Fruit fly (Drosophila melanogaster): ENCODE data around the gene cyr.
A peak's percentile ranks its signal among the peaks of the same experiment; 100 is the strongest.

cyr gene

DNA sequence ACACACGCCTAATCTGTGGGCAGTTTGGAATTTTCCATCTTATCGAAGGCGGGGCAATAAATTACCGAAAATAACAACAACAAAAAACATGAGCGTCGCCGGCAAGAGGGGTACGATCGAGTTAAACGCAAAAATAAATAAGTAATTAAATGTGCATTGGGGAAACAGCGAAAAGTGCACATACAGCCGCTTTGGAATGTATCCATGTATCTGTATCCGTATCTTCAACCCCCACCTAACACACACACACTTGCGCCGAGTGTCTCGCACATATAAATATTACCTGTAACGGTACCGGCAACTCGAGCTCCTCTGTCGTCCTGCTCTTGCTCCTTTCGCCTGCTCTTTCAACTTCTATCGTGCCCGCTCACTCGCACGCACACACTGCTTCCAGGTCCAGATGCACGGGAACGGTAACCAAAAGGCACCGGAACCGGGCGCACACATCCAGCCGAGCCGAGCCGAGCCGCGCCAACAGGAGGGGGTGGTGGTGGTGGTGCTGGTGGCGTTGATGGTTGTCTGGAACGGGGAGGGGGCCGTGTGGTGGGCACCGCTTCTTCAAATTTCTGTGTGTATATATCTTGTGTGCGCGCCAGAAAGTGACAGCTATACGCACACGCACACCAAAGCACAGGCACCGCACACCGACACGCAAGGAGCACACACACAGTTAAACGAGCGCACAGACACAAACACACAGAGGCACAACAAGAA lies 6.0 kb upstream of the cyr start (continued):
- TF ChIP-seq CG8119 (GFP tag; IDR thresholded peaks at IDR 0.05) (0 out of 3 replicates have a peak, but pooled peaks have one; percentile 41), CG11902 (GFP tag; optimal IDR thresholded peaks at IDR 0.05) (no peak), CG6163 (GFP tag; IDR thresholded peaks at IDR 0.05) (peak; percentile 57; the same call in 1 of the 3 replicates), cyc (GFP tag; optimal IDR thresholded peaks at IDR 0.05) (no peak), eg (GFP tag; IDR thresholded peaks at IDR 0.05) (peak; percentile 57), net (GFP tag; optimal IDR thresholded peaks at IDR 0.05) (peak; percentile 47), Hr39 (GFP tag; optimal IDR thresholded peaks at IDR 0.05) (peak; percentile 21), fkh (GFP tag; optimal IDR thresholded peaks at IDR 0.05) (no peak), CG9139 (GFP tag; optimal IDR thresholded peaks at IDR 0.05) (no peak), CG34406 (GFP tag; optimal IDR thresholded peaks at IDR 0.05) (peak; percentile 6), salr (GFP tag; optimal IDR thresholded peaks at IDR 0.05) (peak in 1 of 2 experiments; percentile 9), CG8319 (GFP tag; optimal IDR thresholded peaks at IDR 0.05) (no peak), CG6808 (GFP tag; optimal IDR thresholded peaks at IDR 0.05) (peak; percentile 47), CG31627 (GFP tag; optimal IDR thresholded peaks at IDR 0.05) (no peak), Sox15 (GFP tag; optimal IDR thresholded peaks at IDR 0.05) (no peak), Eip93F (GFP tag; optimal IDR thresholded peaks at IDR 0.05) (peak; percentile 0), pdm3 (GFP tag; optimal IDR thresholded peaks at IDR 0.05) (peak; percentile 8), Ets21C (GFP tag; optimal IDR thresholded peaks at IDR 0.05) (no peak), CG10669 (GFP tag; optimal IDR thresholded peaks at IDR 0.05) (no peak), CG8632 (GFP tag; optimal IDR thresholded peaks at IDR 0.05) (peak; percentile 17), topi (GFP tag; optimal IDR thresholded peaks at IDR 0.05) (peak; percentile 30), Smox (GFP tag; optimal IDR thresholded peaks at IDR 0.05) (no peak), dac (GFP tag; optimal IDR thresholded peaks at IDR 0.05) (no peak)

dm6 chrX:8140707-8141106 lies 5.2 kb upstream of the cyr start:
- TF ChIP-seq spab (GFP tag; optimal IDR thresholded peaks at IDR 0.05): no peak
- no peak for TF ChIP-seq Lpt (GFP tag; optimal IDR thresholded peaks at IDR 0.05)
- no peak for TF ChIP-seq CG31627 (GFP tag; optimal IDR thresholded peaks at IDR 0.05)
- TF ChIP-seq dsx (GFP tag; optimal IDR thresholded peaks at IDR 0.05; ENCODE audit: poor library complexity, severe bottlenecking): no peak
- no peak for TF ChIP-seq CG8632 (GFP tag; optimal IDR thresholded peaks at IDR 0.05)
- no peak for TF ChIP-seq CG9139 (GFP tag; optimal IDR thresholded peaks at IDR 0.05)
- no peak for TF ChIP-seq topi (GFP tag; optimal IDR thresholded peaks at IDR 0.05)
- TF ChIP-seq CG3032 (tag; optimal IDR thresholded peaks at IDR 0.05): no peak
- TF ChIP-seq CG10631 (GFP tag; optimal IDR thresholded peaks at IDR 0.05): no peak
- TF ChIP-seq CG6163 (GFP tag; IDR thresholded peaks at IDR 0.05): no peak
- no peak for TF ChIP-seq Gug (GFP tag; IDR thresholded peaks at IDR 0.05)

- TF ChIP-seq CG6792 (GFP tag; optimal IDR thresholded peaks at IDR 0.05) (no peak), CG15336 (GFP tag; IDR thresholded peaks at IDR 0.05) (no peak), vri (GFP tag; optimal IDR thresholded peaks at IDR 0.05) (no peak), lz (GFP tag; optimal IDR thresholded peaks at IDR 0.05) (no peak), salr (GFP tag; optimal IDR thresholded peaks at IDR 0.05) (no peak), OdsH (GFP tag; optimal IDR thresholded peaks at IDR 0.05) (no peak), CG10631 (GFP tag; optimal IDR thresholded peaks at IDR 0.05) (no peak), net (GFP tag; optimal IDR thresholded peaks at IDR 0.05) (no peak), Eip93F (GFP tag; optimal IDR thresholded peaks at IDR 0.05) (no peak), CG1621 (tag; optimal IDR thresholded peaks at IDR 0.05) (no peak), CG3032 (tag; optimal IDR thresholded peaks at IDR 0.05) (no peak), Eip78C (GFP tag) (no peak), CG11294 (GFP tag; IDR thresholded peaks at IDR 0.05) (no peak), ss (GFP tag; optimal IDR thresholded peaks at IDR 0.05) (no peak), Ets21C (GFP tag; optimal IDR thresholded peaks at IDR 0.05) (no peak), Met (GFP tag; optimal IDR thresholded peaks at IDR 0.05) (no peak), CG31627 (GFP tag; optimal IDR thresholded peaks at IDR 0.05) (no peak), Blimp-1 (GFP tag; optimal IDR thresholded peaks at IDR 0.05) (no peak), Ets96B (tag; optimal IDR thresholded peaks at IDR 0.05) (no peak)
Measured at dm6 chrX:8137285-8137684, 1.8 kb upstream of the cyr start.

Measured in whole organism, prepupa.